Worm (Caenorhabditis elegans): ENCODE results near the gene fox-1.

ce11 chrX:2494296-2494695, 34.6 kb upstream of the fox-1 start:
- TF ChIP-seq ham-2 (GFP tag; optimal IDR thresholded peaks at IDR 0.05) = no peak
- TF ChIP-seq ztf-11 (tag; optimal IDR thresholded peaks at IDR 0.05) = no peak
- TF ChIP-seq nhr-237 (tag; optimal IDR thresholded peaks at IDR 0.05) = no peak
- TF ChIP-seq blmp-1 (tag; optimal IDR thresholded peaks at IDR 0.05) = no peak
- no peak for TF ChIP-seq nhr-12 (tag; optimal IDR thresholded peaks at IDR 0.05)
- TF ChIP-seq unc-120 (tag; optimal IDR thresholded peaks at IDR 0.05; ENCODE audit: poor library complexity, severe bottlenecking) = no peak
- TF ChIP-seq snpc-4 (tag; optimal IDR thresholded peaks at IDR 0.05) = no peak
- no peak for TF ChIP-seq mab-5 (tag; optimal IDR thresholded peaks at IDR 0.05)
